Worm (Caenorhabditis elegans) whole organism, L3 larva: ENCODE data around the gene glc-3.
A peak's percentile ranks its signal among the peaks of the same experiment; 100 is the strongest.

Source experiments
- ama-1 ChIP-seq: fragments of 150-350 bp; optimal IDR thresholded peaks from 2 replicates; lab custom pipeline; 2018
- ceh-9 ChIP-seq: sonication (generic microtip); optimal IDR thresholded peaks from 2 replicates; lab custom pipeline; 2018; ENCODE audit warnings: missing biosample characterization, missing genetic modification characterization
- elt-1 ChIP-seq: fragments of 150-350 bp; optimal IDR thresholded peaks from 2 replicates; lab custom pipeline; 2014; ENCODE audit warnings: missing biosample characterization, missing genetic modification characterization
- fkh-2 ChIP-seq: fragments of 150-350 bp; optimal IDR thresholded peaks from 2 replicates; lab custom pipeline; 2014; ENCODE audit warnings: missing biosample characterization, missing genetic modification reagents, missing genetic modification characterization
- mdl-1 ChIP-seq: fragments of 150-350 bp; optimal IDR thresholded peaks from 2 replicates; lab custom pipeline; 2014; ENCODE audit warnings: missing biosample characterization, missing genetic modification characterization
- nfya-1 ChIP-seq: sonication (generic microtip); optimal IDR thresholded peaks from 2 replicates; lab custom pipeline; 2017; ENCODE audit warnings: missing genetic modification characterization, mild to moderate bottlenecking, missing compliant biosample characterization, antibody characterized with exemption, moderate library complexity; ENCODE audit not compliant: insufficient read depth
- nhr-43 ChIP-seq: sonication (generic microtip); optimal IDR thresholded peaks from 2 replicates; lab custom pipeline; 2016; ENCODE audit warnings: mild to moderate bottlenecking, missing genetic modification characterization, missing compliant biosample characterization; ENCODE audit not compliant: poor library complexity, severe bottlenecking
- nhr-77 ChIP-seq: fragments of 150-350 bp; optimal IDR thresholded peaks from 2 replicates; lab custom pipeline; 2014; ENCODE audit warnings: missing biosample characterization, missing genetic modification characterization
- pqm-1 ChIP-seq: fragments of 150-350 bp; optimal IDR thresholded peaks from 2 replicates; lab custom pipeline; 2017; ENCODE audit warnings: missing biosample characterization, missing genetic modification characterization, inconsistent platforms
- unc-39 ChIP-seq: sonication (generic microtip); optimal IDR thresholded peaks from 4 replicates; lab custom pipeline; 2017; ENCODE audit warnings: missing biosample characterization, missing genetic modification characterization
- unc-62 ChIP-seq: fragments of 150-350 bp; sonication (generic microtip); optimal IDR thresholded peaks from 4 replicates; lab custom pipeline; 2014; ENCODE audit warnings: missing biosample characterization, missing genetic modification reagents, missing genetic modification characterization
- ztf-11 ChIP-seq: fragments of 150-350 bp; optimal IDR thresholded peaks from 2 replicates; lab custom pipeline; 2014; ENCODE audit warnings: missing biosample characterization, missing genetic modification characterization
- ztf-4 ChIP-seq: fragments of 150-350 bp; optimal IDR thresholded peaks from 2 replicates; lab custom pipeline; 2014; ENCODE audit warnings: missing biosample characterization, missing genetic modification characterization

DNA sequence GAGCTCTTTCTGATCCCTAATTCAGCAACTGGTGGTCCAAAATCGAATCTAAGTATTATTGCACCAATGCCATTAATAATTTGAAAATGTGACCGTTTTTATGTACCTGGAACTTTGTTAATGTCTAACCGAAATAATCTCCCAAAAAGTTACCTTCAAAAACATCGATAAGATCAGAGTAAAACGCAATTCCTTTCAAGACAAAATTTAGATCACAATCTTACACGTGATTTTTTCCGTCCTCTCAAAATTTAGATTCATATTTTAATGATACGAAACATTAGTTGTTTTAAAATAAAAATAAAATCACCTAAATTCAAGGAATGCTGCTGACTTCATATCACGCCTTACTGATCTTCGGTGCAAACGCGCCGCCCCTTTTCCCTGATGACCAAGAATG lies 27.2 kb downstream of the glc-3 start:
- TF ChIP-seq unc-62 (GFP tag; lab: Kevin White, UChicago): no peak
- TF ChIP-seq nfya-1 (tag; lab: Kevin White, UChicago): no peak
- TF ChIP-seq nhr-43: no peak
- TF ChIP-seq ztf-11: no peak
- TF ChIP-seq ama-1: no peak
- TF ChIP-seq fkh-2 (tag; lab: Kevin White, UChicago): no peak
- TF ChIP-seq nhr-77 (tag; lab: Kevin White, UChicago): no peak
- no peak for TF ChIP-seq pqm-1 (tag; lab: Kevin White, UChicago)
- TF ChIP-seq ztf-4: no peak
- TF ChIP-seq mdl-1: no peak
- TF ChIP-seq elt-1 (tag; lab: Kevin White, UChicago): peak; percentile 97
- TF ChIP-seq ceh-9: no peak
- TF ChIP-seq unc-39: no peak
